Worm (Caenorhabditis elegans): ENCODE data around the gene F26F2.13.

DNA sequence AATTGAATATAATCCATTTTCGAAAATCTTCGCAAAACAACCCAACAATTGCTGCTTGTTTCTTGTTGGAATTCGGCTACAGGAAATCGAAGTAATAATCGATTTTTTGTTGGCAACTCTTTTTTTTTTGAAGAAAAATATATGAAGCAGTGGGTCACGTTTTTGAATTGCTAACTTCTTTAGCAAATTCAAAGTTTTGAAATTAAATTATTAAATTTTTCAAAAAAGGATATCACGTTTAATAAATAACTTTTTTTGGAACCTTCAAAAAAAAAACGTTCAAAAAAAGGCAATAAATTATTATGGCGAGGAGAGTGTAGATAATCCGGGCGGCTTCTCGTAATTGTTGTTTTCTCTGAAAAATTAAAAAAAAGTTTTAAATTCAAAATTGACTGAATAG is 27.9 kb upstream of the F26F2.13 start, which contains the start of gene Y38H6C.15:
- TF ChIP-seq Y55F3AM.14 (GFP tag; optimal IDR thresholded peaks at IDR 0.05) (no peak), elt-1 (tag; optimal IDR thresholded peaks at IDR 0.05) (no peak), R02D3.7 (tag; optimal IDR thresholded peaks at IDR 0.05) (no peak), egl-27 (tag; optimal IDR thresholded peaks at IDR 0.05) (no peak), lin-11 (tag; optimal IDR thresholded peaks at IDR 0.05) (no peak)

All from whole organism, L2 larva.